1 fruit fly cellular context compared by ENCODE assay signal in genomic region chr2L:16485643-16486000, dm6.
TF ChIP-seq lines count a peak whose summit lies in the region.

TSS of gene dac (minus strand) at chr2L:16485998.

TF ChIP-seq in whole organism, embryonic, 481 proteins besides CTCF, POLR2A, EP300 and RAD21 (continued from another document):
- TF ChIP-seq MESR4 (GFP tag; optimal IDR thresholded peaks at IDR 0.05; lab: Kevin White, UChicago) (no peak), croc (GFP tag; conservative IDR thresholded peaks at IDR 0.05; lab: Robert Waterston, UW) (no peak), slbo (GFP tag; IDR thresholded peaks at IDR 0.05; lab: Robert Waterston, UW) (no peak), CG8478 (optimal IDR thresholded peaks at IDR 0.05; lab: Kevin White, UChicago) (peak; percentile 86), CG3838 (GFP tag; optimal IDR thresholded peaks at IDR 0.05; lab: Kevin White, UChicago) (no peak), C15 (GFP tag; IDR thresholded peaks at IDR 0.05; lab: Robert Waterston, UW) (no peak), CG12769 (tag; optimal IDR thresholded peaks at IDR 0.05; lab: Kevin White, UChicago) (no peak), Hey (tag; optimal IDR thresholded peaks at IDR 0.05; lab: Kevin White, UChicago) (no peak), Hr3 (GFP tag; optimal IDR thresholded peaks at IDR 0.05; lab: Kevin White, UChicago) (no peak), CG2202 (tag; optimal IDR thresholded peaks at IDR 0.05; lab: Kevin White, UChicago) (no peak), unc-4 (GFP tag; IDR thresholded peaks at IDR 0.05; lab: Robert Waterston, UW; ENCODE audit: partially characterized antibody) (no peak), CG11695 (GFP tag; IDR thresholded peaks at IDR 0.05; lab: Robert Waterston, UW) (no peak), zen2 (GFP tag; IDR thresholded peaks at IDR 0.05; lab: Robert Waterston, UW; ENCODE audit: partially characterized antibody) (no peak), D19B (GFP tag; optimal IDR thresholded peaks at IDR 0.05; lab: Kevin White, UChicago) (no peak), CG2129 (GFP tag; IDR thresholded peaks at IDR 0.05; lab: Robert Waterston, UW; ENCODE audit: partially characterized antibody) (no peak), CG1603 (tag; optimal IDR thresholded peaks at IDR 0.05; lab: Kevin White, UChicago) (no peak), fd96Cb (tag; optimal IDR thresholded peaks at IDR 0.05; lab: Kevin White, UChicago) (no peak), pum (GFP tag; optimal IDR thresholded peaks at IDR 0.05; lab: Kevin White, UChicago) (no peak), ro (GFP tag; IDR thresholded peaks at IDR 0.05; lab: Robert Waterston, UW) (no peak), bbx (GFP tag; IDR thresholded peaks at IDR 0.05; lab: Robert Waterston, UW; ENCODE audit: partially characterized antibody) (no peak), CG33213 (GFP tag; optimal IDR thresholded peaks at IDR 0.05; lab: Kevin White, UChicago) (no peak), CG6791 (GFP tag; IDR thresholded peaks at IDR 0.05; lab: Robert Waterston, UW; ENCODE audit: partially characterized antibody) (no peak), kah (GFP tag; optimal IDR thresholded peaks at IDR 0.05; lab: Kevin White, UChicago) (no peak), CG11723 (GFP tag; optimal IDR thresholded peaks at IDR 0.05; lab: Kevin White, UChicago) (no peak), klu (GFP tag; IDR thresholded peaks at IDR 0.05; lab: Robert Waterston, UW) (no peak), CG15601 (tag; optimal IDR thresholded peaks at IDR 0.05; lab: Kevin White, UChicago) (no peak), Dad (GFP tag; optimal IDR thresholded peaks at IDR 0.05; lab: Kevin White, UChicago) (no peak), CG7556 (GFP tag; optimal IDR thresholded peaks at IDR 0.05; lab: Kevin White, UChicago) (no peak), ERR (GFP tag; optimal IDR thresholded peaks at IDR 0.05; lab: Kevin White, UChicago) (no peak), gt (GFP tag; IDR thresholded peaks at IDR 0.05; lab: Robert Waterston, UW) (no peak), CG17912 (GFP tag; optimal IDR thresholded peaks at IDR 0.05; lab: Kevin White, UChicago) (no peak), vvl (GFP tag; IDR thresholded peaks at IDR 0.05; lab: Robert Waterston, UW) (peak; percentile 10; the same call in 1 of the 2 replicates), CG34422 (GFP tag; IDR thresholded peaks at IDR 0.05; lab: Robert Waterston, UW) (no peak), nmo (GFP tag; optimal IDR thresholded peaks at IDR 0.05; lab: Kevin White, UChicago) (no peak), CG18476 (GFP tag; optimal IDR thresholded peaks at IDR 0.05; lab: Kevin White, UChicago) (no peak), CG18011 (GFP tag; optimal IDR thresholded peaks at IDR 0.05; lab: Kevin White, UChicago) (no peak), CG6683 (GFP tag; optimal IDR thresholded peaks at IDR 0.05; lab: Kevin White, UChicago) (no peak), Dll (GFP tag; IDR thresholded peaks at IDR 0.05; lab: Robert Waterston, UW; ENCODE audit: partially characterized antibody) (no peak), Poxn (GFP tag; IDR thresholded peaks at IDR 0.05; lab: Robert Waterston, UW) (no peak), dpn (GFP tag; optimal IDR thresholded peaks at IDR 0.05; lab: Kevin White, UChicago) (no peak), crol (GFP tag; IDR thresholded peaks at IDR 0.05; lab: Robert Waterston, UW) (peak; percentile 94), kni (GFP tag; optimal IDR thresholded peaks at IDR 0.05; lab: Kevin White, UChicago) (no peak), trem (tag; optimal IDR thresholded peaks at IDR 0.05; lab: Kevin White, UChicago) (no peak), CG17361 (GFP tag; IDR thresholded peaks at IDR 0.05; lab: Robert Waterston, UW) (no peak), CG4730 (GFP tag; IDR thresholded peaks at IDR 0.05; lab: Robert Waterston, UW) (no peak), CG6175 (GFP tag; IDR thresholded peaks at IDR 0.05; lab: Robert Waterston, UW) (no peak), Oli (tag; optimal IDR thresholded peaks at IDR 0.05; lab: Kevin White, UChicago) (no peak), twi (tag; optimal IDR thresholded peaks at IDR 0.05; lab: Kevin White, UChicago) (no peak), mirr (GFP tag; optimal IDR thresholded peaks at IDR 0.05; lab: Kevin White, UChicago) (no peak), Spps (tag; optimal IDR thresholded peaks at IDR 0.05; lab: Kevin White, UChicago) (no peak), Atf6 (GFP tag; IDR thresholded peaks at IDR 0.05; lab: Robert Waterston, UW) (no peak), CG31365 (tag; optimal IDR thresholded peaks at IDR 0.05; lab: Kevin White, UChicago) (no peak), Rfx (GFP tag; IDR thresholded peaks at IDR 0.05; lab: Robert Waterston, UW) (0 out of 2 replicates have a peak, but pooled peaks have one; percentile 5), ab (GFP tag; optimal IDR thresholded peaks at IDR 0.05; lab: Kevin White, UChicago) (no peak), CG11093 (GFP tag; IDR thresholded peaks at IDR 0.05; lab: Robert Waterston, UW) (no peak), CG10565 (GFP tag; optimal IDR thresholded peaks at IDR 0.05; lab: Kevin White, UChicago) (no peak), bcd (GFP tag; optimal IDR thresholded peaks at IDR 0.05; lab: Kevin White, UChicago) (no peak), ken (GFP tag; IDR thresholded peaks at IDR 0.05; lab: Robert Waterston, UW) (0 out of 3 replicates have a peak, but pooled peaks have one; percentile 7), CG13624 (GFP tag; optimal IDR thresholded peaks at IDR 0.05; lab: Kevin White, UChicago) (no peak), CG7928 (GFP tag; optimal IDR thresholded peaks at IDR 0.05; lab: Kevin White, UChicago) (no peak), HmgZ (tag; optimal IDR thresholded peaks at IDR 0.05; lab: Kevin White, UChicago) (no peak), abd-A (tag; optimal IDR thresholded peaks at IDR 0.05; lab: Kevin White, UChicago) (peak; percentile 31), pzg (GFP tag; optimal IDR thresholded peaks at IDR 0.05; lab: Kevin White, UChicago) (no peak), pnt (GFP tag; optimal IDR thresholded peaks at IDR 0.05; lab: Kevin White, UChicago) (no peak), cad (GFP tag; optimal IDR thresholded peaks at IDR 0.05; lab: Kevin White, UChicago) (peak; percentile 61), CG12155 (GFP tag; optimal IDR thresholded peaks at IDR 0.05; lab: Kevin White, UChicago) (peak; percentile 19), gsb-n (tag; optimal IDR thresholded peaks at IDR 0.05; lab: Kevin White, UChicago) (peak; percentile 61), slp2 (GFP tag; optimal IDR thresholded peaks at IDR 0.05; lab: Kevin White, UChicago) (no peak), CG14965 (GFP tag; optimal IDR thresholded peaks at IDR 0.05; lab: Kevin White, UChicago; ENCODE audit: borderline replicate concordance) (no peak), oc (tag; optimal IDR thresholded peaks at IDR 0.05; lab: Kevin White, UChicago) (no peak), Ets65A (GFP tag; lab: Kevin White, UChicago) (peak; percentile 35), zf30C (GFP tag; optimal IDR thresholded peaks at IDR 0.05; lab: Kevin White, UChicago) (peak; percentile 12), CG6272 (GFP tag; IDR thresholded peaks at IDR 0.05; lab: Robert Waterston, UW) (no peak), ash1 (GFP tag; optimal IDR thresholded peaks at IDR 0.05; lab: Kevin White, UChicago) (no peak), Jarid2 (GFP tag; optimal IDR thresholded peaks at IDR 0.05; lab: Kevin White, UChicago) (peak; percentile 33), Myb (GFP tag; optimal IDR thresholded peaks at IDR 0.05; lab: Kevin White, UChicago) (no peak), gsb (GFP tag; IDR thresholded peaks at IDR 0.05; lab: Robert Waterston, UW) (no peak), D (optimal IDR thresholded peaks at IDR 0.05; lab: Kevin White, UChicago) (no peak), D (GFP tag; optimal IDR thresholded peaks at IDR 0.05; lab: Kevin White, UChicago) (no peak), H2.0 (GFP tag; IDR thresholded peaks at IDR 0.05; lab: Robert Waterston, UW) (no peak), Deaf1 (tag; optimal IDR thresholded peaks at IDR 0.05; lab: Kevin White, UChicago) (peak; percentile 96), Lim3 (GFP tag; IDR thresholded peaks at IDR 0.05; lab: Robert Waterston, UW) (no peak), ewg (GFP tag; optimal IDR thresholded peaks at IDR 0.05; lab: Kevin White, UChicago) (peak; percentile 36), gcm2 (GFP tag; optimal IDR thresholded peaks at IDR 0.05; lab: Kevin White, UChicago) (no peak), aop (GFP tag; IDR thresholded peaks at IDR 0.05; lab: Robert Waterston, UW) (no peak), CG8924 (tag; optimal IDR thresholded peaks at IDR 0.05; lab: Kevin White, UChicago) (no peak), CG18764 (GFP tag; optimal IDR thresholded peaks at IDR 0.05; lab: Kevin White, UChicago) (no peak), CG9797 (GFP tag; optimal IDR thresholded peaks at IDR 0.05; lab: Kevin White, UChicago) (no peak), onecut (GFP tag; IDR thresholded peaks at IDR 0.05; lab: Robert Waterston, UW) (no peak), CG16813 (GFP tag; IDR thresholded peaks at IDR 0.05; lab: Robert Waterston, UW; ENCODE audit: partially characterized antibody) (0 out of 3 replicates have a peak, but pooled peaks have one; percentile 13), Asciz (GFP tag; optimal IDR thresholded peaks at IDR 0.05; lab: Kevin White, UChicago) (no peak), rib (GFP tag; IDR thresholded peaks at IDR 0.05; lab: Robert Waterston, UW) (peak; percentile 58; the same call in 1 of the 2 replicates), Elba2 (GFP tag; optimal IDR thresholded peaks at IDR 0.05; lab: Kevin White, UChicago) (peak; percentile 11), CG15073 (GFP tag; optimal IDR thresholded peaks at IDR 0.05; lab: Kevin White, UChicago) (no peak), ssp (GFP tag; IDR thresholded peaks at IDR 0.05; lab: Robert Waterston, UW) (no peak), grn (GFP tag; optimal IDR thresholded peaks at IDR 0.05; lab: Kevin White, UChicago) (no peak), CG15696 (tag; optimal IDR thresholded peaks at IDR 0.05; lab: Kevin White, UChicago) (no peak)
TF ChIP-seq in whole organism, embryonic: peak in this region for 38.
